Worm (Caenorhabditis elegans) whole organism, L3 larva: Measurements from ENCODE around the gene rabr-1.

ENCODE experiments used
- daf-12 ChIP-seq: fragments of 150-350 bp; optimal IDR thresholded peaks from 2 replicates; lab custom pipeline; 2014; ENCODE audit warnings: missing biosample characterization, missing genetic modification reagents, missing genetic modification characterization
- nhr-23 ChIP-seq: fragments of 150-350 bp; optimal IDR thresholded peaks from 2 replicates; lab custom pipeline; 2014; ENCODE audit warnings: missing biosample characterization, missing genetic modification reagents, missing genetic modification characterization

DNA sequence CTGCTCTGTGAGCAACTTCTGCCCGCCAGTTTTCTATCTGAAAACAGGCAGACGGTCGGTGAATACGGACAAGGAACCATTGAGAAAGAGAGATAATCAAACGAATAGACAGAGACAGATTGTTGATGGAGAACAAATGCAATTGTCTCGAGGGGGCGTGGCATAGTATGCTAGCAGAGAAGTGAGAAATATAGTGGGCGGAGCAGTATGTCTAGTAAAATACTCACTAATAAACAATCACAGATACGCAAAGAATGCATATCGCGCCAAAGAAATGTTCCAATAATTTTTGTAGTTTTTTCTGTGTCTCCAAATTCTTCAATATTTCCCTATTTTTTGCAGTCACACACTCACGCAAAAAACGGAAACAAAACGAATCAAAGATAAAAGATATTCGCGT, 36.4 kb downstream of the rabr-1 start, which contains the start of gene tbc-12:
- TF ChIP-seq nhr-23 (tag; lab: Kevin White, UChicago) (no peak), daf-12 (tag; lab: Kevin White, UChicago) (no peak)
